Worm (Caenorhabditis elegans): Measurements from ENCODE around the gene math-45.

DNA sequence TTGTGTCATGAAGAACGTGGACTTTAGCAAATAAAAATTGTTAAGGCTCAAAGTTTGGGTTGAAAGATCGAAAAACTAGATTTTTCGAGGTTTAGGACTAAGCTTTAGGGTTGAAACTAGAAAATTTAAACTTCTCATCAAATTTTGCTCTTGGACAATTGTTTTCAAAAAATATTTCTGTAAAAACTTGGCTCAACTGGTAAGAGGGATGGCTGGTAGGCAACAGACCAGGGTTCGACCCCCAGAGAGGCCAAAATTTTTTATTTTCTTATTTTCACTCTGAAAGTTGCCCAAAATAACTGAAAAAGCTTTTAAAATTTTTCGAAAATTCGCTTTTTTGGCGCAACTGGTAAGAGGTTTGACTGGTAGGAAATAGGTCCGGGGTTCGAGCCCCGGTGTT, 42.4 kb downstream of the math-45 start:
- no peak for TF ChIP-seq ztf-4 (tag; optimal IDR thresholded peaks at IDR 0.05)
- TF ChIP-seq nhr-28 (tag; optimal IDR thresholded peaks at IDR 0.05): no peak
- TF ChIP-seq zag-1 (tag; optimal IDR thresholded peaks at IDR 0.05): no peak
- TF ChIP-seq ama-1 (optimal IDR thresholded peaks at IDR 0.05): no peak
- TF ChIP-seq nhr-237 (tag; optimal IDR thresholded peaks at IDR 0.05): no peak
- TF ChIP-seq nhr-76 (tag; optimal IDR thresholded peaks at IDR 0.05): no peak
- no peak for TF ChIP-seq nhr-23 (tag; optimal IDR thresholded peaks at IDR 0.05)
- TF ChIP-seq nhr-77 (tag; optimal IDR thresholded peaks at IDR 0.05): no peak

Measured in whole organism, L3 larva.